Worm (Caenorhabditis elegans) whole organism, young adult: Measurements from ENCODE around the gene F20B6.9.
A peak's percentile ranks its signal among the peaks of the same experiment; 100 is the strongest.

Source experiments
- B0035.1 ChIP-seq: sonication (generic microtip); optimal IDR thresholded peaks from 2 replicates; lab custom pipeline; 2016; ENCODE audit warnings: missing genetic modification characterization, mild to moderate bottlenecking, missing compliant biosample characterization, missing genotype, missing genetic modification reagents
- F10E7.11 ChIP-seq: sonication (generic microtip); optimal IDR thresholded peaks from 2 replicates; lab custom pipeline; 2017; ENCODE audit warnings: mild to moderate bottlenecking, missing genetic modification characterization, moderate library complexity, missing compliant biosample characterization
- F33H1.4 ChIP-seq: fragments of 200-800 bp; sonication (Bioruptor generic); IDR thresholded peaks from 2 replicates; pipeline ENCODE4 v1.3.6; 2022; ENCODE audit warnings: missing genetic modification reagents, missing genetic modification characterization, missing compliant biosample characterization
- F49E8.2 ChIP-seq: sonication (generic microtip); optimal IDR thresholded peaks from 3 replicates; lab custom pipeline; 2017; ENCODE audit warnings: missing genetic modification characterization, mild to moderate bottlenecking, missing compliant biosample characterization, antibody characterized with exemption, moderate library complexity; ENCODE audit not compliant: insufficient read depth
- F52B5.7 ChIP-seq: sonication (generic microtip); optimal IDR thresholded peaks from 2 replicates; lab custom pipeline; 2016; ENCODE audit warnings: mild to moderate bottlenecking, missing genetic modification characterization, missing compliant biosample characterization
- F57A8.1 ChIP-seq: fragments of 200-800 bp; sonication (Bioruptor generic); optimal IDR thresholded peaks from 2 replicates; lab custom pipeline; 2018; ENCODE audit warnings: mild to moderate bottlenecking, missing genetic modification characterization, moderate library complexity, missing compliant biosample characterization
- K11D2.4 ChIP-seq: fragments of 200-800 bp; sonication (Bioruptor generic); IDR thresholded peaks from 2 replicates; pipeline ENCODE4 v1.3.6; 2022; ENCODE audit warnings: missing genetic modification reagents, missing genetic modification characterization, missing compliant biosample characterization
- K12H6.12 ChIP-seq: fragments of 200-800 bp; sonication (Bioruptor generic); optimal IDR thresholded peaks from 2 replicates; lab custom pipeline; 2018; ENCODE audit warnings: mild to moderate bottlenecking, missing genetic modification characterization, missing compliant biosample characterization
- T26A5.8 ChIP-seq: sonication (generic microtip); optimal IDR thresholded peaks from 2 replicates; lab custom pipeline; 2016; ENCODE audit warnings: missing genetic modification characterization, missing compliant biosample characterization
- Y53F4B.3 ChIP-seq: fragments of 200-800 bp; sonication (Bioruptor generic); IDR thresholded peaks from 2 replicates; pipeline ENCODE4 v1.3.6; 2022; ENCODE audit warnings: missing genetic modification reagents, missing genetic modification characterization, missing compliant biosample characterization
- Y53G8AR.9 ChIP-seq: fragments of 200-800 bp; sonication (Bioruptor generic); conservative IDR thresholded peaks from 2 replicates; pipeline ENCODE4 v1.3.6; 2022; ENCODE audit warnings: missing genetic modification reagents, missing genetic modification characterization, missing compliant biosample characterization
- Y67H2A.10 ChIP-seq: fragments of 200-800 bp; sonication (Bioruptor generic); conservative IDR thresholded peaks from 2 replicates; pipeline ENCODE4 v1.3.6; 2022; ENCODE audit warnings: missing genetic modification reagents, missing genetic modification characterization, missing compliant biosample characterization
- Y95B8A.8 ChIP-seq: fragments of 200-800 bp; sonication (Bioruptor generic); IDR thresholded peaks from 2 replicates; pipeline ENCODE4 v1.3.6; 2022; ENCODE audit warnings: missing genetic modification reagents, missing genetic modification characterization, missing compliant biosample characterization
- aptf-3 ChIP-seq: fragments of 200-800 bp; sonication (Bioruptor generic); IDR thresholded peaks from 2 replicates; pipeline ENCODE4 v1.3.6; 2022; ENCODE audit warnings: missing genetic modification characterization, missing compliant biosample characterization
- athp-1 ChIP-seq: sonication (generic microtip); optimal IDR thresholded peaks from 2 replicates; lab custom pipeline; 2017; ENCODE audit warnings: mild to moderate bottlenecking, missing genetic modification characterization, missing compliant biosample characterization
- cebp-1 ChIP-seq, 2 experiments: fragments of 200-800 bp in 1 of 2; sonication (Bioruptor generic) in 1 of 2; sonication (generic microtip) in 1 of 2; IDR thresholded peaks in 1 of 2; optimal IDR thresholded peaks in 1 of 2; 2 replicates each; pipeline versions ENCODE4 v1.3.6 to Lab custom; 2017 to 2022; ENCODE audit warnings: missing compliant biosample characterization in 2 of 2, missing genetic modification characterization in 2 of 2, mild to moderate bottlenecking in 1 of 2, missing genetic modification reagents in 1 of 2, moderate library complexity in 1 of 2
- cebp-2 ChIP-seq: fragments of 200-800 bp; sonication (Bioruptor generic); IDR thresholded peaks from 2 replicates; pipeline ENCODE4 v1.3.6; 2022; ENCODE audit warnings: missing genetic modification characterization, missing compliant biosample characterization
- ceh-27 ChIP-seq: fragments of 200-800 bp; sonication (Bioruptor generic); optimal IDR thresholded peaks from 2 replicates; lab custom pipeline; 2018; ENCODE audit warnings: mild to moderate bottlenecking, missing genetic modification characterization, moderate library complexity, missing compliant biosample characterization
- ceh-58 ChIP-seq: fragments of 200-800 bp; sonication (Bioruptor generic); IDR thresholded peaks from 2 replicates; pipeline ENCODE4 v1.3.6; 2022; ENCODE audit warnings: missing genetic modification characterization, missing compliant biosample characterization
- dpff-1 ChIP-seq: sonication (generic microtip); optimal IDR thresholded peaks from 2 replicates; lab custom pipeline; 2017; ENCODE audit warnings: mild to moderate bottlenecking, missing genetic modification characterization, missing compliant biosample characterization
- dpl-1 ChIP-seq: fragments of 150-350 bp; optimal IDR thresholded peaks from 2 replicates; lab custom pipeline; 2014; ENCODE audit warnings: missing biosample characterization, missing genetic modification reagents, missing genetic modification characterization
- ets-4 ChIP-seq: fragments of 200-800 bp; sonication (Bioruptor generic); optimal IDR thresholded peaks from 2 replicates; lab custom pipeline; 2018; ENCODE audit warnings: mild to moderate bottlenecking, missing genetic modification characterization, missing compliant biosample characterization
- gei-17 ChIP-seq: fragments of 200-800 bp; sonication (Bioruptor generic); optimal IDR thresholded peaks from 2 replicates; lab custom pipeline; 2018; ENCODE audit warnings: mild to moderate bottlenecking, missing genetic modification characterization, missing compliant biosample characterization
- hmg-1.2 ChIP-seq: fragments of 200-800 bp; sonication (Bioruptor generic); IDR thresholded peaks from 2 replicates; pipeline ENCODE4 v1.3.6; 2022; ENCODE audit warnings: missing genetic modification reagents, missing genetic modification characterization, missing compliant biosample characterization
- let-607 ChIP-seq, 2 experiments: fragments of 200-800 bp in 1 of 2; sonication (Bioruptor generic) in 1 of 2; sonication (generic microtip) in 1 of 2; optimal IDR thresholded peaks; 2 replicates each; lab custom pipeline; 2016 to 2018; ENCODE audit warnings: mild to moderate bottlenecking in 2 of 2, missing compliant biosample characterization in 2 of 2, missing genetic modification characterization in 2 of 2, moderate library complexity in 2 of 2, missing genotype in 1 of 2
- lin-26 ChIP-seq: fragments of 200-800 bp; sonication (Bioruptor generic); IDR thresholded peaks from 2 replicates; pipeline ENCODE4 v1.3.6; 2022; ENCODE audit warnings: missing genetic modification reagents, missing genetic modification characterization, missing compliant biosample characterization
- lin-35 ChIP-seq, 3 experiments: fragments of 150-350 bp in 2 of 3; sonication (generic microtip) in 1 of 3; optimal IDR thresholded peaks; 2 replicates each; lab custom pipeline; 2014 to 2018; ENCODE audit warnings: missing biosample characterization in 3 of 3, missing genetic modification characterization in 3 of 3, missing genetic modification reagents in 3 of 3
- lin-54 ChIP-seq: fragments of 200-800 bp; sonication (Bioruptor generic); optimal IDR thresholded peaks from 2 replicates; lab custom pipeline; 2018; ENCODE audit warnings: mild to moderate bottlenecking, missing genetic modification characterization, missing compliant biosample characterization
- madf-3 ChIP-seq: fragments of 200-800 bp; sonication (Bioruptor generic); IDR thresholded peaks from 2 replicates; pipeline ENCODE4 v1.3.6; 2022; ENCODE audit warnings: missing genetic modification reagents, missing genetic modification characterization, missing compliant biosample characterization
- madf-8 ChIP-seq: fragments of 200-800 bp; sonication (Bioruptor generic); conservative IDR thresholded peaks from 2 replicates; pipeline ENCODE4 v1.3.6; 2022; ENCODE audit warnings: missing genetic modification reagents, missing genetic modification characterization, missing compliant biosample characterization
- mel-28 ChIP-seq: sonication (generic microtip); optimal IDR thresholded peaks from 2 replicates; lab custom pipeline; 2016; ENCODE audit warnings: borderline replicate concordance, mild to moderate bottlenecking, missing genetic modification characterization, missing compliant biosample characterization
- mes-4 ChIP-seq: sonication (generic microtip); optimal IDR thresholded peaks from 2 replicates; lab custom pipeline; 2016; ENCODE audit warnings: missing genotype, missing genetic modification characterization, missing compliant biosample characterization
- nfya-1 ChIP-seq: sonication (generic microtip); optimal IDR thresholded peaks from 2 replicates; lab custom pipeline; 2017; ENCODE audit warnings: antibody characterized with exemption, missing compliant biosample characterization, missing genetic modification characterization, borderline replicate concordance; ENCODE audit not compliant: insufficient read depth
- nfyb-1 ChIP-seq: fragments of 200-800 bp; sonication (Bioruptor generic); IDR thresholded peaks from 2 replicates; pipeline ENCODE4 v1.3.6; 2022; ENCODE audit warnings: missing genetic modification reagents, missing genetic modification characterization, missing compliant biosample characterization
- nhr-90 ChIP-seq: sonication (generic microtip); optimal IDR thresholded peaks from 2 replicates; lab custom pipeline; 2016; ENCODE audit warnings: missing genotype, mild to moderate bottlenecking, missing genetic modification characterization, missing compliant biosample characterization
- rcor-1 ChIP-seq: fragments of 200-800 bp; sonication (Bioruptor generic); IDR thresholded peaks from 2 replicates; pipeline ENCODE4 v1.3.6; 2022; ENCODE audit warnings: missing genetic modification reagents, missing genetic modification characterization, missing compliant biosample characterization
- sea-2 ChIP-seq: fragments of 200-800 bp; sonication (Bioruptor generic); IDR thresholded peaks from 2 replicates; pipeline ENCODE4 v1.3.6; 2022; ENCODE audit warnings: missing genetic modification characterization, missing compliant biosample characterization
- snpc-1.1 ChIP-seq: sonication (generic microtip); optimal IDR thresholded peaks from 2 replicates; lab custom pipeline; 2017; ENCODE audit warnings: missing genetic modification characterization, mild to moderate bottlenecking, missing compliant biosample characterization, antibody characterized with exemption, moderate library complexity, missing genotype, missing genetic modification reagents; ENCODE audit not compliant: insufficient read depth
- snpc-1.3 ChIP-seq: sonication (generic microtip); optimal IDR thresholded peaks from 2 replicates; lab custom pipeline; 2017; ENCODE audit warnings: missing genetic modification characterization, mild to moderate bottlenecking, missing compliant biosample characterization, antibody characterized with exemption, moderate library complexity, missing genotype, missing genetic modification reagents; ENCODE audit not compliant: insufficient read depth
- somi-1 ChIP-seq: fragments of 200-800 bp; sonication (Bioruptor generic); optimal IDR thresholded peaks from 2 replicates; lab custom pipeline; 2018; ENCODE audit warnings: mild to moderate bottlenecking, missing genetic modification characterization, missing compliant biosample characterization
- tbx-9 ChIP-seq: sonication (generic microtip); optimal IDR thresholded peaks from 2 replicates; lab custom pipeline; 2016; ENCODE audit warnings: borderline replicate concordance, missing genetic modification characterization, inconsistent platforms, missing compliant biosample characterization
- unc-130 ChIP-seq: sonication (generic microtip); optimal IDR thresholded peaks from 2 replicates; lab custom pipeline; 2016; ENCODE audit warnings: missing genetic modification reagents, missing genetic modification characterization, missing compliant biosample characterization
- unc-62 ChIP-seq: fragments of 150-350 bp; optimal IDR thresholded peaks from 2 replicates; lab custom pipeline; 2014; ENCODE audit warnings: missing biosample characterization, missing genetic modification reagents, missing genetic modification characterization
- xnd-1 ChIP-seq: sonication (generic microtip); optimal IDR thresholded peaks from 2 replicates; lab custom pipeline; 2016; ENCODE audit warnings: missing genotype, missing genetic modification reagents, missing genetic modification characterization, missing compliant biosample characterization
- zfh-2 ChIP-seq: fragments of 200-800 bp; sonication (Bioruptor generic); conservative IDR thresholded peaks from 2 replicates; pipeline ENCODE4 v1.3.6; 2022; ENCODE audit warnings: missing genetic modification reagents, missing genetic modification characterization, missing compliant biosample characterization
- ztf-25 ChIP-seq: fragments of 200-800 bp; sonication (Bioruptor generic); IDR thresholded peaks from 2 replicates; pipeline ENCODE4 v1.3.6; 2022; ENCODE audit warnings: missing genetic modification reagents, missing genetic modification characterization, missing compliant biosample characterization
- ztf-28 ChIP-seq: fragments of 200-800 bp; sonication (Bioruptor generic); IDR thresholded peaks from 2 replicates; pipeline ENCODE4 v1.3.6; 2022; ENCODE audit warnings: missing genetic modification reagents, missing genetic modification characterization, missing compliant biosample characterization

The F20B6.9 gene

ce11 chrX:4209131-4209530 is 1.8 kb upstream of the F20B6.9 start (continued):
- TF ChIP-seq cebp-2 (GFP tag; lab: Robert Waterston, UW) (peak; percentile 99), madf-3 (GFP tag; lab: Robert Waterston, UW) (peak; percentile 90), F52B5.7 (tag; lab: Kevin White, UChicago) (peak; percentile 96), nhr-90 (tag; lab: Kevin White, UChicago) (peak; percentile 91), K11D2.4 (peak; percentile 99), cebp-1 (GFP tag; IDR thresholded peaks at IDR 0.05; lab: Robert Waterston, UW) (peak; percentile 81), cebp-1 (tag; optimal IDR thresholded peaks at IDR 0.05; lab: Kevin White, UChicago) (peak; percentile 98), mes-4 (tag; lab: Kevin White, UChicago) (no peak), F49E8.2 (tag; lab: Kevin White, UChicago) (peak; percentile 6), ztf-25 (GFP tag; lab: Robert Waterston, UW) (no peak), sea-2 (GFP tag; lab: Robert Waterston, UW) (0 out of 2 replicates have a peak, but pooled peaks have one; percentile 35), madf-8 (GFP tag; lab: Robert Waterston, UW) (no peak), dpff-1 (tag; lab: Kevin White, UChicago) (peak; percentile 96), rcor-1 (GFP tag; lab: Robert Waterston, UW) (peak; percentile 97), snpc-1.1 (tag; lab: Kevin White, UChicago) (no peak), somi-1 (peak; percentile 96), F10E7.11 (tag; lab: Kevin White, UChicago) (peak; percentile 97), nfya-1 (tag; lab: Kevin White, UChicago) (no peak), zfh-2 (GFP tag; lab: Robert Waterston, UW) (peak; percentile 95), lin-54 (GFP tag; lab: Kevin White, UChicago) (peak; percentile 91), xnd-1 (tag; lab: Kevin White, UChicago) (no peak), gei-17 (GFP tag; lab: Kevin White, UChicago) (peak; percentile 98), aptf-3 (GFP tag; lab: Robert Waterston, UW) (no peak), unc-62 (peak; percentile 39), athp-1 (tag; lab: Kevin White, UChicago) (peak; percentile 68), Y53G8AR.9 (GFP tag; lab: Robert Waterston, UW) (peak; percentile 99), ceh-27 (GFP tag; lab: Kevin White, UChicago) (peak; percentile 99), F57A8.1 (GFP tag; lab: Kevin White, UChicago) (peak; percentile 64), Y53F4B.3 (GFP tag; lab: Robert Waterston, UW) (no peak), hmg-1.2 (GFP tag; lab: Robert Waterston, UW) (peak; percentile 90), snpc-1.3 (tag; lab: Kevin White, UChicago) (peak; percentile 75), lin-26 (GFP tag; lab: Robert Waterston, UW) (peak; percentile 86), mel-28 (tag; lab: Kevin White, UChicago) (no peak), lin-35 (GFP tag; optimal IDR thresholded peaks at IDR 0.05; lab: Kevin White, UChicago) (peak in 2 of 3 experiments; percentile 80 to 99), Y95B8A.8 (GFP tag; lab: Robert Waterston, UW) (peak; percentile 59; the same call in 1 of the 2 replicates), let-607 (tag; optimal IDR thresholded peaks at IDR 0.05; lab: Kevin White, UChicago) (peak; percentile 75 to 94), K12H6.12 (tag; lab: Kevin White, UChicago) (peak; percentile 98), nfyb-1 (GFP tag; lab: Robert Waterston, UW) (peak; percentile 98), unc-130 (GFP tag; lab: Kevin White, UChicago) (peak; percentile 0), ceh-58 (GFP tag; lab: Robert Waterston, UW) (no peak), ets-4 (GFP tag; lab: Kevin White, UChicago) (peak; percentile 90), Y67H2A.10 (GFP tag; lab: Robert Waterston, UW) (0 out of 2 replicates have a peak, but pooled peaks have one; percentile 34), B0035.1 (peak; percentile 95), F33H1.4 (GFP tag; lab: Robert Waterston, UW) (peak; percentile 36; the same call in 1 of the 2 replicates), ztf-28 (GFP tag; lab: Robert Waterston, UW) (no peak), T26A5.8 (tag; lab: Kevin White, UChicago) (no peak), tbx-9 (no peak), dpl-1 (GFP tag; lab: Kevin White, UChicago) (no peak)
